Fruit fly (Drosophila melanogaster) whole organism, larva: ENCODE data around the gene CG16965.
"Not testable (repeated sequence)": the region's sequence is repeated elsewhere in the genome, so short reads cannot be mapped to it uniquely, and the experiment has no call there.

ENCODE experiments used
- noc ChIP-seq: fragments of 200-800 bp; sonication (Bioruptor generic); optimal IDR thresholded peaks from 3 replicates; lab custom pipeline; 2019; ENCODE audit warnings: missing biosample characterization, mild to moderate bottlenecking, missing genetic modification characterization, moderate library complexity

Gene CG16965

dm6 chr2L:11999240-11999704, 17.9 kb downstream of the CG16965 start, which contains the start of the genes CG18787 and Nfs1:
Gene CG18787, minus strand, starts transcription at chr2L:11999340.
Gene Nfs1, plus strand, starts transcription at chr2L:11999654.
- TF ChIP-seq noc (tag; lab: Kevin White, UChicago) = not testable (repeated sequence)

- no peak for TF ChIP-seq noc (tag; lab: Kevin White, UChicago)
Measured at dm6 chr2L:12001132-12001531, 19.7 kb downstream of the CG16965 start.

dm6 chr2L:12002051-12002450, 20.7 kb downstream of the CG16965 start, which contains the start of gene Hacd1:
Gene Hacd1, minus strand, starts transcription at chr2L:12002266.
- TF ChIP-seq noc (tag; lab: Kevin White, UChicago) = peak; percentile 36

- peak; percentile 60 for TF ChIP-seq noc (tag; lab: Kevin White, UChicago)
Measured at dm6 chr2L:12002922-12003791, 21.8 kb downstream of the CG16965 start.

dm6 chr2L:12003792-12004210, 22.4 kb downstream of the CG16965 start:
- TF ChIP-seq noc (tag; lab: Kevin White, UChicago) = peak; percentile 78

dm6 chr2L:12004211-12004979, 23.0 kb downstream of the CG16965 start:
- TF ChIP-seq noc (tag; lab: Kevin White, UChicago) = peak; percentile 42

- peak; percentile 3 for TF ChIP-seq noc (tag; lab: Kevin White, UChicago)
Measured at dm6 chr2L:12005436-12006396, 24.3 kb downstream of the CG16965 start.

- peak; percentile 96 for TF ChIP-seq noc (tag; lab: Kevin White, UChicago)
Measured at dm6 chr2L:12006397-12007330, 25.3 kb downstream of the CG16965 start.

dm6 chr2L:12007331-12007791, 26.0 kb downstream of the CG16965 start:
- TF ChIP-seq noc (tag; lab: Kevin White, UChicago) = peak; percentile 80

- no peak for TF ChIP-seq noc (tag; lab: Kevin White, UChicago)
Measured at dm6 chr2L:12007853-12008252, 26.5 kb downstream of the CG16965 start, which contains the start of gene Rh5. Gene Rh5, plus strand, starts transcription at chr2L:12008153.

- peak; percentile 78 for TF ChIP-seq noc (tag; lab: Kevin White, UChicago)
Measured at dm6 chr2L:12010100-12010876, 28.9 kb downstream of the CG16965 start.

dm6 chr2L:12010877-12011666, 29.7 kb downstream of the CG16965 start:
- peak; percentile 93 for TF ChIP-seq noc (tag; lab: Kevin White, UChicago)
